Worm (Caenorhabditis elegans): Measurements from ENCODE around the gene glb-10.

glb-10 gene

DNA sequence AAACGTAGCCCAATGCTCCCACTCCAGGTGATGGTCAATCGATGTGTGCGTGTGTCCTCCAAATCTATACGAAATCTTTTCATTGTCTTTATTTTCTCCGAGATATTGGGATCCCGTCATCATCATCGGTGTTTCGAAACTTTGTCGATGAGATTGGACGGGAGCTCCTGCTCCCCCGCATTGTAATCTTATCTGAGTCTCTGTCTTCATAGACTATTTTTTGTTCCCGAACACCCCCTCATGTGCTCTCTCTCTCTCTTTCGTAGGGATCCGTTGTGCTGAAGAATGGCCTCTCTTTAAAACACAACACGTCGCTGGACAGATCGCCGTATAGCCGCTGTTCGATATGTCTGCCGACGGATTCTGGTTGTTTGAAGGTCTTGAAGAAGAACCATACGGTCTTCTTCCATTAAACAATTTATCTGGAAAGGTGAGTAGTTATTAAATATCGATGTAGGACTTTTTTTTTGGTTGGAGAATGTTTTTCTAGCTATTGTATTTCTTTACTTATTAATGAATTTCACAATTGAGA is 5.8 kb downstream of the glb-10 start, which contains the start of gene C29F5.1 (continued):
- TF ChIP-seq C34B4.2 (tag; optimal IDR thresholded peaks at IDR 0.05) (no peak), efl-3 (GFP tag; optimal IDR thresholded peaks at IDR 0.05) (no peak), fos-1 (tag; optimal IDR thresholded peaks at IDR 0.05) (no peak), dpl-1 (GFP tag; optimal IDR thresholded peaks at IDR 0.05) (no peak), nhr-90 (tag; optimal IDR thresholded peaks at IDR 0.05; ENCODE audit: poor library complexity) (no peak), efl-1 (optimal IDR thresholded peaks at IDR 0.05) (no peak), efl-1 (GFP tag; optimal IDR thresholded peaks at IDR 0.05 in 1 of 2) (peak in 1 of 2 experiments; percentile 92), nhr-71 (tag; optimal IDR thresholded peaks at IDR 0.05) (peak; percentile 43), mdl-1 (tag; optimal IDR thresholded peaks at IDR 0.05) (peak in 1 of 2 experiments; percentile 0)

DNA sequence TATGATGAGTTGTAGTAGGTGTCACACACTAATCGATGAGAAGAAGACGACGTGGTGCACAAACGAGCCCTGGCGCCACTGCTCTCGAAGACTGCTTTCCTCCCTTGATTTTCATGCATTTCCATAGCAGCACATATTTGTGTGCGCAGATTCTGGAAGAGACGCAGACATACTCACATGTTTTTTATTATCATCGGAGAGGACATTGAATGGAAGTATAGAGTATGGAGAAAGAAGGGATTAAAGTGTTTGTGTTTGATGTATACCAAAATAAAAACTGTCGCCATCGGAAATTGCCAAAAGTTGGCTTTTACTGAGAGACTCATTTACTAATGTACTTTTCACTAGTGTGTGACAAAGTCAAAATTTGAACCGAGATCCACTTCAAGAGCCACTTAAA is 14.8 kb downstream of the glb-10 start, which contains the start of gene mps-1:
mps-1 (minus strand) TSS at position 101 of the 400 bp plus-strand sequence.
- TF ChIP-seq unc-86 (tag; optimal IDR thresholded peaks at IDR 0.05) (no peak), lsy-2 (tag; optimal IDR thresholded peaks at IDR 0.05) (no peak), ceh-82 (tag; optimal IDR thresholded peaks at IDR 0.05) (no peak), dsc-1 (tag; optimal IDR thresholded peaks at IDR 0.05) (peak; percentile 27), unc-30 (tag; optimal IDR thresholded peaks at IDR 0.05) (no peak), zag-1 (tag; optimal IDR thresholded peaks at IDR 0.05) (no peak), fkh-8 (tag; optimal IDR thresholded peaks at IDR 0.05) (peak; percentile 51), nhr-77 (tag; optimal IDR thresholded peaks at IDR 0.05) (no peak), snpc-4 (tag; optimal IDR thresholded peaks at IDR 0.05) (no peak), Y116A8C.19 (tag; optimal IDR thresholded peaks at IDR 0.05; ENCODE audit: borderline replicate concordance) (no peak), elt-2 (tag; optimal IDR thresholded peaks at IDR 0.05) (no peak), hlh-17 (GFP tag; optimal IDR thresholded peaks at IDR 0.05; ENCODE audit: borderline replicate concordance) (no peak), F16B12.6 (tag; optimal IDR thresholded peaks at IDR 0.05) (no peak)

ce11 chrII:6292527-6292926 is 16.6 kb downstream of the glb-10 start, which contains the start of gene nyn-3:
Gene nyn-3 (minus strand): TSS chrII:6292627.
- TF ChIP-seq ztf-11 (tag; optimal IDR thresholded peaks at IDR 0.05) (no peak), aly-2 (tag; optimal IDR thresholded peaks at IDR 0.05) (no peak), fkh-8 (tag; optimal IDR thresholded peaks at IDR 0.05) (no peak), dsc-1 (tag; optimal IDR thresholded peaks at IDR 0.05) (no peak), ceh-82 (tag; optimal IDR thresholded peaks at IDR 0.05) (no peak), hlh-17 (GFP tag; optimal IDR thresholded peaks at IDR 0.05; ENCODE audit: borderline replicate concordance) (no peak), aha-1 (tag; optimal IDR thresholded peaks at IDR 0.05) (no peak), unc-130 (tag; optimal IDR thresholded peaks at IDR 0.05) (no peak), pag-3 (tag; optimal IDR thresholded peaks at IDR 0.05; ENCODE audit: borderline replicate concordance, insufficient read depth) (no peak), nhr-19 (GFP tag; conservative IDR thresholded peaks at IDR 0.05) (no peak), ceh-90 (tag; optimal IDR thresholded peaks at IDR 0.05) (no peak), nhr-76 (tag; optimal IDR thresholded peaks at IDR 0.05) (no peak), ztf-4 (tag; optimal IDR thresholded peaks at IDR 0.05) (no peak), egl-13 (tag; optimal IDR thresholded peaks at IDR 0.05) (no peak), dpl-1 (GFP tag; optimal IDR thresholded peaks at IDR 0.05) (no peak), unc-30 (tag; optimal IDR thresholded peaks at IDR 0.05) (no peak)

- TF ChIP-seq unc-86 (tag; optimal IDR thresholded peaks at IDR 0.05) (no peak), fkh-10 (GFP tag; optimal IDR thresholded peaks at IDR 0.05) (no peak), fkh-8 (tag; optimal IDR thresholded peaks at IDR 0.05) (no peak), rnt-1 (tag; optimal IDR thresholded peaks at IDR 0.05) (peak; percentile 62), mep-1 (tag; optimal IDR thresholded peaks at IDR 0.05) (peak; percentile 21), C04F5.9 (tag; optimal IDR thresholded peaks at IDR 0.05) (no peak), lsy-2 (tag; optimal IDR thresholded peaks at IDR 0.05) (peak; percentile 42 to 67), isw-1 (GFP tag; IDR thresholded peaks at IDR 0.05) (no peak), elt-3 (tag; optimal IDR thresholded peaks at IDR 0.05) (no peak), unc-130 (tag; optimal IDR thresholded peaks at IDR 0.05) (peak; percentile 39), lin-35 (GFP tag; optimal IDR thresholded peaks at IDR 0.05) (no peak), ceh-63 (GFP tag; optimal IDR thresholded peaks at IDR 0.05) (no peak), pqm-1 (tag; optimal IDR thresholded peaks at IDR 0.05) (no peak), nhr-20 (tag; optimal IDR thresholded peaks at IDR 0.05) (peak; percentile 52), unc-62 (GFP tag; optimal IDR thresholded peaks at IDR 0.05) (no peak), vab-15 (tag; optimal IDR thresholded peaks at IDR 0.05) (no peak), nhr-76 (tag; optimal IDR thresholded peaks at IDR 0.05) (no peak), ceh-8 (GFP tag; optimal IDR thresholded peaks at IDR 0.05) (no peak), zag-1 (tag; optimal IDR thresholded peaks at IDR 0.05) (no peak), efl-1 (optimal IDR thresholded peaks at IDR 0.05) (peak in 1 of 2 experiments; percentile 24), efl-1 (GFP tag; optimal IDR thresholded peaks at IDR 0.05 in 1 of 2) (no peak)
These were observed 19.0 kb downstream of the glb-10 start, which contains the start of gene upb-1 for ce11 chrII:6290047-6290582. Gene upb-1 (minus strand): TSS chrII:6290097.
